Fruit fly (Drosophila melanogaster): Measurements from ENCODE around the gene Eip75B.
A peak's percentile ranks its signal among the peaks of the same experiment; 100 is the strongest.

The Eip75B gene

dm6 chr3L:18064632-18065482 is at the start of gene Eip75B:
Gene Eip75B, minus strand, starts transcription at chr3L:18064696.
- no peak for TF ChIP-seq noc (tag; optimal IDR thresholded peaks at IDR 0.05)

dm6 chr3L:18112669-18113068 is 48.2 kb upstream of the Eip75B start, which contains the start of the genes CG32195 and CG7341:
Gene CG32195, plus strand, starts transcription at chr3L:18112959.
Gene CG7341, plus strand, starts transcription at chr3L:18112959.
- TF ChIP-seq noc (tag; optimal IDR thresholded peaks at IDR 0.05), result no peak

DNA sequence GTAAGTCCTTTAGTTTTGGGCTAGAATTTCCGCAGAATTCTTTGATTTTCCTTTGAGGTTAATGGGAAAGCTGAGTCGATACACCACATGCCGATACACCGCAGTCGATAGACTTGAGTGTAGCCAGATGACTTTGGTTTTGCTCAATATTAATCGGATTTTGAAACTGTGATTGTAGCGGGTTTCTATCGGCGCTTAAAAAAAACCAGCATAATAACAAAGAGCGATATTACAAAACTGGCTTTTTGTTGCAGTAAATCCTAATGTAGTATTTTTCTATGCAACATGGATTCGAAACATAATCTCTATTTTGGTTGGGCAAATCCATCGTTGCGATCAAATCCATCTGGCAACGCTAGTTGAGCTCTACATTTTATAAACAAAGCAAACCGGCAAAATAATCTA is 45.0 kb upstream of the Eip75B start, which contains the start of the genes Polr3D and mus304:
Gene Polr3D, minus strand, starts transcription at position 116 of the 405 bp plus-strand sequence.
Gene mus304, plus strand, starts transcription at position 356 of the 405 bp plus-strand sequence.
- no peak for TF ChIP-seq noc (tag; optimal IDR thresholded peaks at IDR 0.05)

DNA sequence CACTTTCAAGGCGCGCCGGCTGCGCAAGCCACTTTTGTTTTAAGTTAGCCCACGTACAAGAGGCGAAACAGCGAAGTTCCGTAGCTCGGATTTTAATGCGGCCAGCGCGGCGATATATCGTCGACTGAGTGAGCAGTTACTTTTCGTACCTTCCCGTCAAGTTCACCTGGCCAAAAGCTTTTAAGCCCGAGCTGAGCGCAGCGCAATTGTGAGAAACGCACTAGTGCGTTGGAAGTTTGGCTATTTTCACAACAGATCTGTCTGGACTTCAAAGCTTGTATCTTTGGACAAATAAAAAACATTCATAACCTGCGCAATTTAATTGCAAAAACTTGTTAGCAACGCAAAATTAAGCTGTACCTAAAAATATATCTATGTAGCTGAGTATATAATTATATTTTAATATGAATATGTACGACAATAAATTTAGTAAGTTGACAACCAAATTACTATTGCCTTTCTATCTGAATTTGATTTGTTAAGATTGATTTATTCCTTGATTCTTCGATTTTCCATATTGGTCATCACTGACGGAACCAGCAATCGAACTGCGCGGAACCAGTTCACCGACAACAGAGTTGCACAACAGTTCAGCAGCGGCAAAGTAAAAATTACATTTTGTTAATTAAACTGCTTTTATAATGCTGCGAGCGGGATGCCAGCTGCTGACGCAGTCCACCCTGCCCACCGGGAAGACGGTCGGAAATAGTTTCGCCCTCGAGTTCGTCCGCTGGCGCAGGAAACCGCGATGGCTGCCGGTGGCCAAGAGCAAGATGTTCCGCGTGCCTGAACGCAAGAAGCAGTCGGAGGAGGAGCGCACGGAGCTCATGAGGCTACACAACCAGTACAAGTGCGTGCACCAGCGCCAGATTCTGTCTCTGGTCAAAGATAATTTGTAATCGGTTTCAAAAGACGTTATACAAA is 41.8 kb upstream of the Eip75B start, which contains the start of the genes CG13698 and mRpS26:
Gene CG13698, minus strand, starts transcription at position 129 of the 924 bp plus-strand sequence.
Gene mRpS26, plus strand, starts transcription at position 559 of the 924 bp plus-strand sequence.
- TF ChIP-seq noc (tag; optimal IDR thresholded peaks at IDR 0.05), result peak; percentile 66

- no peak for TF ChIP-seq noc (tag; optimal IDR thresholded peaks at IDR 0.05)
These were observed 41.0 kb upstream of the Eip75B start for dm6 chr3L:18105343-18106020.

DNA sequence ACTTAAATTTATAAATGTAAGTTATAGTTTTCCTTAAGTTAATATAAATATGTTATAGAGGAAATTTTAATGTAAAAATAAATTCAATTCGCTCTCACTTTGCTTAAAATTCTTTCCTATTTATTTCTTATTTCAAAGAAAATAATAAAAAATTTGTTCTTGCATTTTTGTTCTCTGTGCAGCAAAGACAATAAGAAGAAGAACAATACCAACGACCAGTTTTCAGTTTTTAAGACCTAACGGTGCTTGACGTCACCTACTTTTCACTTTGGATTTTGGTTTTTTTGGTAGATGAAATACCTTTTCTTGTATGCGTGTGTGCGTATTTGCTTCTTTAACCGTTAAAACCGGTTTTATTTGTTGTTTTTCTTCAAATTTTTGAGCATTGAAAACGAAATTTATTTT is 37.7 kb upstream of the Eip75B start:
- no peak for TF ChIP-seq noc (tag; optimal IDR thresholded peaks at IDR 0.05)

- no peak for TF ChIP-seq noc (tag; optimal IDR thresholded peaks at IDR 0.05)
These were observed 37.0 kb upstream of the Eip75B start for dm6 chr3L:18101421-18101996.

dm6 chr3L:18099715-18100114 is 35.2 kb upstream of the Eip75B start:
- TF ChIP-seq noc (tag; optimal IDR thresholded peaks at IDR 0.05), result no peak

- TF ChIP-seq noc (tag; optimal IDR thresholded peaks at IDR 0.05), result no peak
These were observed 32.2 kb upstream of the Eip75B start for dm6 chr3L:18096726-18097125.

- TF ChIP-seq noc (tag; optimal IDR thresholded peaks at IDR 0.05), result no peak
These were observed 29.4 kb upstream of the Eip75B start for dm6 chr3L:18093875-18094274.

- TF ChIP-seq noc (tag; optimal IDR thresholded peaks at IDR 0.05), result no peak
These were observed 23.5 kb upstream of the Eip75B start for dm6 chr3L:18088027-18088426.

DNA sequence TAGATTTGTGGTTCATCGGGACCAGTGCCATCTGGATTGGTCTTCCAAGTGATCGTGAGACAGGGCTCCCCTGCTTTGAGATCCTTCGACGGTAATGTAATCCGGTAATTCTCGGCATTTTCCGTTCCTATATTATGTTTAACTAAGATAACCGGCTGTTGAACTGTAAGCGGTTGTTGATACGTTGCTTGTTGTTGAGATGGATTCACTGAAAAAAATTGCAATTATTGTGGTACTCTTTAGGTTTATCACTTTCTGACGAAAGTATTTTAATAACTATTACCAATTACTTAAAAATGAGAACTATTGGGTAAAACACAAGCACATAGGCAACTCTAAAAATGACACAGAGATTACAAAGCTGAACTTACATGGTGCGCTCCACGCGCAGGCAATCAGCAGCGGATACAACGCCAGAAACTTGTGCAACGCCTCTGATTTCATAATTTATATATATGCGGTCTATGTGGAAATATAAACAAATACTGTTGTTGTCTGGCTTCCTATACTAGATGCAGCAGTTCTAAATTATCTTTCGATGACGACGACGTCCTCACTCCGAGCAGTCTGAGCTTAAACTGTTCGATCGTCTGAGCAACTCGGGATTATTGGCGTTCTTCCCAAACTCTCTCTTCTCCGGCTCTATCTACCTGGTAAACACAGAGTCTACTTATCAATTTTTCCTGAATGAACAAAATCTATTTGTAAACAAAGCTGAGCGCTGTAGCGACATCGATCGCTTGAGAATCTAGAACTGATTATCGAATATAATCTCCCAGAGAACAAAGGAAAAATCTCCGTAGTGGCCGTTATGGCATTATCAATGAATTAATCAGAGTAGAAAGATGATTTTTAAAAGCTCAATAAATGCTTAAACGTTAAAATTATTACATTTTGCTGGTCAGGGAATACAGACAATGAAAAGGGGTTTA is 22.5 kb upstream of the Eip75B start, which contains the start of gene CG34253:
Gene CG34253, minus strand, starts transcription at position 567 of the 932 bp plus-strand sequence.
- no peak for TF ChIP-seq noc (tag; optimal IDR thresholded peaks at IDR 0.05)

- no peak for TF ChIP-seq noc (tag; optimal IDR thresholded peaks at IDR 0.05)
These were observed 19.5 kb upstream of the Eip75B start for dm6 chr3L:18083994-18084393.

dm6 chr3L:18083402-18083801 is 18.9 kb upstream of the Eip75B start:
- TF ChIP-seq noc (tag; optimal IDR thresholded peaks at IDR 0.05), result no peak

Measured in whole organism, larva.